Worm (Caenorhabditis elegans) whole organism, early embryonic: ENCODE data around the gene Y17G7B.8.

Experiments used
- ets-7 ChIP-seq: sonication (generic microtip); optimal IDR thresholded peaks from 2 replicates; lab custom pipeline; 2016; ENCODE audit warnings: missing genotype, missing genetic modification characterization, missing compliant biosample characterization
- pes-1 ChIP-seq: fragments of 200-800 bp; sonication (Bioruptor generic); IDR thresholded peaks from 2 replicates; pipeline ENCODE4 v1.3.6; 2022; ENCODE audit warnings: missing genetic modification reagents, missing genetic modification characterization, missing compliant biosample characterization
- sea-1 ChIP-seq: fragments of 200-800 bp; sonication (Bioruptor generic); conservative IDR thresholded peaks from 2 replicates; pipeline ENCODE4 v1.3.6; 2022; ENCODE audit warnings: missing genetic modification characterization, missing compliant biosample characterization
- tbx-11 ChIP-seq: fragments of 200-800 bp; sonication (Bioruptor generic); IDR thresholded peaks from 2 replicates; pipeline ENCODE4 v1.3.6; 2022; ENCODE audit warnings: missing genetic modification characterization, missing compliant biosample characterization

DNA sequence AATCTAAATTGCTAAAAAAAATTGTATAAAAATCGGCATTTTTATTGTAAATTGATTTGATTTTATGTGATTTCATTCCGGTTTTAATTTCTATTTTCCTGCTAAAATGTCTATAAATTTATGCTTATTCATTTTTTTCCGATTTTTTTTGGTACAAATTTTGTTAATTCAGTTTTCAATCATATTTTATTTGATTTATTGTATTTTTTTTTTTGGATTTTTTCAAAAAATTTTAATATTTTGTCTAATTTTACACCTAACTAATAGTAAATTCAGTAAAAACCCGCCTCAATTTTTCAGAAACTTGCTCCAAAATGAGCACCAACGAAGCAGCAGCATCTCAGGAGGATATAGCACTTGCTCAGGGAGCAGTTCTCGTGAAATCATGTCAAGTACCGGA, 34.8 kb downstream of the Y17G7B.8 start, which contains the start of gene dhps-1:
- no peak for TF ChIP-seq sea-1
- TF ChIP-seq ets-7 = no peak
- no peak for TF ChIP-seq pes-1 (GFP tag; lab: Robert Waterston, UW)
- TF ChIP-seq tbx-11 (GFP tag; lab: Robert Waterston, UW) = no peak
